Worm (Caenorhabditis elegans): ENCODE measurements around the gene H06A10.1.

DNA sequence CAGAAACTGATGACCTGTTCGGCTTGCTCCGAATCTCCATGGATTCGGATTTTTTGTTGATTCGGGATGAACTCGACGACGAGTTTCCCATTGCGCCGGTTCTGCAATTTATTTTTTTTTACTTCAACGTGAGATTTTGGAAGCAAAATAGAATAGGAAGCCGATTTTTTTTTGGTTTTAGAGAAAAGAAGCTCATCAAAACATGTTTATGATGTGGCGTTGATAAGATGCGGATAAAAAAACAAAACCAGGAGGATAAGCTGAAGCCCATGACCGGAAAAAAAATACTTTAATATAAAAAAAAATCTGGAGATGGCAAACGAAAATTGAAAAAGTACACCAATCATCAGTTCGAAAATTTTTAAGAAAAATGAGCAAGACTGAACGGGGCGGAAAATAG, 48.7 kb downstream of the H06A10.1 start, which contains the start of gene glb-20:
- TF ChIP-seq F49E8.2 (tag; optimal IDR thresholded peaks at IDR 0.05; ENCODE audit: insufficient read depth) (no peak), Y56A3A.18 (GFP tag; IDR thresholded peaks at IDR 0.05) (no peak), nhr-120 (GFP tag; IDR thresholded peaks at IDR 0.05) (no peak), rec-8 (tag; optimal IDR thresholded peaks at IDR 0.05) (no peak), ama-1 (optimal IDR thresholded peaks at IDR 0.05) (no peak), ama-1 (GFP tag; optimal IDR thresholded peaks at IDR 0.05) (no peak), lsy-27 (tag; optimal IDR thresholded peaks at IDR 0.05; ENCODE audit: borderline replicate concordance, insufficient read depth) (no peak), ztf-28 (GFP tag; IDR thresholded peaks at IDR 0.05) (no peak), B0261.1 (tag; optimal IDR thresholded peaks at IDR 0.05) (no peak), xnd-1 (tag; optimal IDR thresholded peaks at IDR 0.05) (no peak), F33H1.4 (GFP tag; IDR thresholded peaks at IDR 0.05) (no peak), ceh-58 (GFP tag; IDR thresholded peaks at IDR 0.05) (no peak)
